In the genomic region with DNA sequence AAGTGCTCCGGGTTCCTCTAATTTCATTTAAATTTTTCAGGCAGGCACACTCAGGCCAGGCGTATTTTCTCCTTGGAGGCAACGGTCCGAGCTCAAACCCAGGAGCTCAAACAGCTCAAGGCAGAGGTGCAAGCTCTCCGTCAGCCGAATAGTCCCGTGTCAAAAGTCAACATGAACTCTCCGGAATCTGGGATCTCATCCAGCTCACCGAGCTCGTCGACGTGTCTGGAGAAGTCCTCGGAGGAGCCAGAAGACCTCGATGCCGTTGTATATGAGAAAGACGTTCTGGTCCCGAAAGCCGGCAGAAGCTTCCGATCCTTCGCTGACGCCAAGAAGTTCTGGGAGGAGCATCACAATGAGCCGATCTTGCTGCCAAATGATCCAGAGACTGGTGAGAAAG, we compare ENCODE assay signal across 2 worm cellular contexts.
TF ChIP-seq lines count a peak whose summit lies in the region.

No protein-coding gene starts in this region.

TF ChIP-seq in whole organism, L4 larva, 104 proteins besides CTCF, POLR2A, EP300 and RAD21:
- TF ChIP-seq vab-7 (GFP tag; IDR thresholded peaks at IDR 0.05; lab: Robert Waterston, UW) (no peak), set-16 (GFP tag; IDR thresholded peaks at IDR 0.05; lab: Robert Waterston, UW) (peak; percentile 78)
TF ChIP-seq in whole organism, L4 larva: peak in this region for 1.

TF ChIP-seq in whole organism, young adult, 124 proteins besides CTCF, POLR2A, EP300 and RAD21:
- TF ChIP-seq ceh-79 (tag; optimal IDR thresholded peaks at IDR 0.05; lab: Kevin White, UChicago): no peak
- no peak for TF ChIP-seq snpc-1.1 (tag; optimal IDR thresholded peaks at IDR 0.05; lab: Kevin White, UChicago; ENCODE audit: insufficient read depth)
- no peak for TF ChIP-seq F37B4.10 (GFP tag; IDR thresholded peaks at IDR 0.05; lab: Robert Waterston, UW)
- peak; percentile 70 for TF ChIP-seq zfh-2 (GFP tag; conservative IDR thresholded peaks at IDR 0.05; lab: Robert Waterston, UW)
- TF ChIP-seq pbrm-1 (GFP tag; IDR thresholded peaks at IDR 0.05; lab: Robert Waterston, UW): no peak
